Worm (Caenorhabditis elegans): ENCODE data around the gene pho-10.

- TF ChIP-seq nhr-25 (tag; optimal IDR thresholded peaks at IDR 0.05) (no peak), ama-1 (optimal IDR thresholded peaks at IDR 0.05) (no peak), nhr-28 (tag; optimal IDR thresholded peaks at IDR 0.05) (no peak), skn-1 (tag; optimal IDR thresholded peaks at IDR 0.05) (no peak), tbx-2 (tag; optimal IDR thresholded peaks at IDR 0.05) (no peak), egl-27 (tag; optimal IDR thresholded peaks at IDR 0.05) (no peak), unc-39 (tag; optimal IDR thresholded peaks at IDR 0.05) (no peak), ztf-11 (tag; optimal IDR thresholded peaks at IDR 0.05) (no peak)
Measured at ce11 chrII:9920468-9920867, at the start of gene pho-10.
